Worm (Caenorhabditis elegans) whole organism, mixed stage, embryonic: ENCODE measurements around the gene Y6E2A.1.

Experiments
- M03D4.4 ChIP-seq: sonication (generic microtip); optimal IDR thresholded peaks from 2 replicates; lab custom pipeline; 2017; ENCODE audit warnings: mild to moderate bottlenecking, missing genetic modification characterization, missing compliant biosample characterization
- bed-3 ChIP-seq: fragments of 200-800 bp; sonication (Bioruptor generic); optimal IDR thresholded peaks from 3 replicates; lab custom pipeline; 2018; ENCODE audit warnings: mild to moderate bottlenecking, missing genetic modification characterization, moderate library complexity, missing compliant biosample characterization
- blmp-1 ChIP-seq: fragments of 150-350 bp; optimal IDR thresholded peaks from 2 replicates; lab custom pipeline; 2014; ENCODE audit warnings: missing biosample characterization, missing genetic modification characterization
- ceh-43 ChIP-seq: fragments of 200-800 bp; sonication (Bioruptor generic); optimal IDR thresholded peaks from 2 replicates; lab custom pipeline; 2018; ENCODE audit warnings: mild to moderate bottlenecking, missing genetic modification characterization, moderate library complexity, missing compliant biosample characterization
- ceh-83 ChIP-seq: fragments of 200-800 bp; sonication (Bioruptor generic); optimal IDR thresholded peaks from 2 replicates; lab custom pipeline; 2018; ENCODE audit warnings: mild to moderate bottlenecking, missing genetic modification characterization, missing compliant biosample characterization
- ces-1 ChIP-seq: fragments of 150-350 bp; optimal IDR thresholded peaks from 2 replicates; lab custom pipeline; 2014; ENCODE audit warnings: missing biosample characterization, missing genetic modification reagents, missing genetic modification characterization
- cnd-1 ChIP-seq: fragments of 200-800 bp; sonication (Bioruptor generic); optimal IDR thresholded peaks from 2 replicates; lab custom pipeline; 2018; ENCODE audit warnings: mild to moderate bottlenecking, missing genetic modification characterization, missing compliant biosample characterization
- drap-1 ChIP-seq: fragments of 200-800 bp; sonication (Bioruptor generic); optimal IDR thresholded peaks from 3 replicates; lab custom pipeline; 2018; ENCODE audit warnings: mild to moderate bottlenecking, missing genetic modification characterization, missing compliant biosample characterization
- elt-1 ChIP-seq: sonication (generic microtip); optimal IDR thresholded peaks from 2 replicates; lab custom pipeline; 2017; ENCODE audit warnings: missing genetic modification characterization, mild to moderate bottlenecking, missing compliant biosample characterization, antibody characterized with exemption, moderate library complexity, borderline replicate concordance; ENCODE audit not compliant: insufficient read depth
- flh-1 ChIP-seq: fragments of 200-800 bp; sonication (Bioruptor generic); optimal IDR thresholded peaks from 2 replicates; lab custom pipeline; 2018; ENCODE audit warnings: mild to moderate bottlenecking, missing genetic modification characterization, moderate library complexity, missing compliant biosample characterization
- ham-2 ChIP-seq: fragments of 200-800 bp; sonication (Bioruptor generic); optimal IDR thresholded peaks from 2 replicates; lab custom pipeline; 2018; ENCODE audit warnings: mild to moderate bottlenecking, missing genetic modification characterization, missing compliant biosample characterization
- hlh-1 ChIP-seq: fragments of 150-350 bp; optimal IDR thresholded peaks from 2 replicates; lab custom pipeline; 2014; ENCODE audit warnings: missing biosample characterization, missing genetic modification reagents, missing genetic modification characterization
- lin-13 ChIP-seq: fragments of 150-350 bp; optimal IDR thresholded peaks from 2 replicates; lab custom pipeline; 2014; ENCODE audit warnings: missing biosample characterization, missing genetic modification characterization
- lin-32 ChIP-seq: fragments of 200-800 bp; sonication (Bioruptor generic); optimal IDR thresholded peaks from 2 replicates; lab custom pipeline; 2018; ENCODE audit warnings: mild to moderate bottlenecking, missing genetic modification characterization, missing compliant biosample characterization
- lsy-2 ChIP-seq: fragments of 150-350 bp; optimal IDR thresholded peaks from 2 replicates; lab custom pipeline; 2014; ENCODE audit warnings: missing biosample characterization, missing genetic modification characterization
- mab-5 ChIP-seq: fragments of 150-350 bp; optimal IDR thresholded peaks from 2 replicates; lab custom pipeline; 2014; ENCODE audit warnings: missing biosample characterization, missing genetic modification characterization
- mep-1 ChIP-seq: fragments of 150-350 bp; optimal IDR thresholded peaks from 2 replicates; lab custom pipeline; 2017; ENCODE audit warnings: missing biosample characterization, missing genetic modification reagents, missing genetic modification characterization, inconsistent platforms
- mls-2 ChIP-seq: sonication (generic microtip); optimal IDR thresholded peaks from 2 replicates; lab custom pipeline; 2016; ENCODE audit warnings: mild to moderate bottlenecking, missing genetic modification characterization, moderate library complexity, missing compliant biosample characterization
- nhr-12 ChIP-seq: fragments of 150-350 bp; optimal IDR thresholded peaks from 2 replicates; lab custom pipeline; 2014; ENCODE audit warnings: missing biosample characterization, missing genetic modification characterization
- nhr-2 ChIP-seq: fragments of 150-350 bp; optimal IDR thresholded peaks from 2 replicates; lab custom pipeline; 2014; ENCODE audit warnings: missing biosample characterization, missing genetic modification characterization
- nhr-237 ChIP-seq: fragments of 150-350 bp; optimal IDR thresholded peaks from 2 replicates; lab custom pipeline; 2014; ENCODE audit warnings: missing biosample characterization, missing genetic modification characterization
- nhr-28 ChIP-seq: fragments of 150-350 bp; optimal IDR thresholded peaks from 2 replicates; lab custom pipeline; 2014; ENCODE audit warnings: missing biosample characterization, missing genetic modification characterization
- nhr-76 ChIP-seq: sonication (generic microtip); optimal IDR thresholded peaks from 2 replicates; lab custom pipeline; 2017; ENCODE audit warnings: missing biosample characterization, missing genetic modification characterization
- pha-4 ChIP-seq: fragments of 150-350 bp; optimal IDR thresholded peaks from 2 replicates; lab custom pipeline; 2018; ENCODE audit warnings: missing biosample characterization, missing genetic modification reagents, missing genetic modification characterization
- sem-2 ChIP-seq: fragments of 200-800 bp; sonication (Bioruptor generic); optimal IDR thresholded peaks from 2 replicates; lab custom pipeline; 2018; ENCODE audit warnings: mild to moderate bottlenecking, missing genetic modification characterization, missing compliant biosample characterization
- snpc-4 ChIP-seq: fragments of 150-350 bp; optimal IDR thresholded peaks from 2 replicates; lab custom pipeline; 2014; ENCODE audit warnings: missing biosample characterization, missing genetic modification characterization
- tbx-8 ChIP-seq: fragments of 200-800 bp; sonication (Bioruptor generic); optimal IDR thresholded peaks from 2 replicates; lab custom pipeline; 2018; ENCODE audit warnings: mild to moderate bottlenecking, missing genetic modification characterization, moderate library complexity, missing compliant biosample characterization
- unc-120 ChIP-seq: sonication (generic microtip); optimal IDR thresholded peaks from 2 replicates; lab custom pipeline; 2017; ENCODE audit warnings: missing genetic modification characterization, missing compliant biosample characterization; ENCODE audit not compliant: poor library complexity, severe bottlenecking
- unc-39 ChIP-seq: fragments of 150-350 bp; optimal IDR thresholded peaks from 2 replicates; lab custom pipeline; 2014; ENCODE audit warnings: missing biosample characterization, missing genetic modification characterization
- unc-62 ChIP-seq: fragments of 150-350 bp; optimal IDR thresholded peaks from 2 replicates; lab custom pipeline; 2014; ENCODE audit warnings: missing biosample characterization, missing genetic modification reagents, missing genetic modification characterization
- zip-8 ChIP-seq: fragments of 150-350 bp; optimal IDR thresholded peaks from 2 replicates; lab custom pipeline; 2014; ENCODE audit warnings: missing biosample characterization, missing genetic modification characterization
- ztf-11 ChIP-seq: fragments of 150-350 bp; optimal IDR thresholded peaks from 2 replicates; lab custom pipeline; 2014; ENCODE audit warnings: missing biosample characterization, missing genetic modification characterization

The Y6E2A.1 gene

ce11 chrV:15716679-15717078, 6.4 kb upstream of the Y6E2A.1 start, which contains the start of gene Y6E2A.4:
Y6E2A.4 (minus strand) TSS chrV:15716779.
- TF ChIP-seq nhr-237 (tag; lab: Kevin White, UChicago) (no peak), ham-2 (GFP tag; lab: Kevin White, UChicago) (no peak), cnd-1 (tag; lab: Kevin White, UChicago) (no peak)
- TF ChIP-seq, all 35 proteins: peak for 0

DNA sequence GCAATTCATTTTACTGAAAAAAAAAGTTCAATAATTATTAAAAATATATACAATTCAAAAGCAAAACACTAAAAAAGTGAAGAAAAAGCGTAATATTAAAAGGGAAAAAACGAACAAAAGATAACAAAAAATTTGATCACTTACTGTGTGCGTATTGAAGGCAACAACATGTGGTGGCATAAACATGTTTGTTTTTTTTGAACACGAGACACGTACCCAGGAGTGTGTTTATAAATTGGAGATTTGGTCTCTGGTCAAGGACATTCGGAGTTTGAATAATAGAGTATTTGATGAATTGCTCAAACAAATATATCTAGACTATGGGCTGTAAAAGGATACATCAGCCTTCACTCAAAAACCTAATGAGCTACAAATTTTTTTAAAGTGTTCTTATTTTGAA, 5.3 kb upstream of the Y6E2A.1 start:
- TF ChIP-seq unc-39 (tag; lab: Kevin White, UChicago) (no peak), ces-1 (no peak), M03D4.4 (tag; lab: Kevin White, UChicago) (no peak), nhr-237 (tag; lab: Kevin White, UChicago) (no peak), lin-13 (tag; lab: Kevin White, UChicago) (no peak), unc-120 (no peak), nhr-2 (tag; lab: Kevin White, UChicago) (no peak), nhr-28 (tag; lab: Kevin White, UChicago) (no peak), tbx-8 (GFP tag; lab: Kevin White, UChicago) (no peak)

DNA sequence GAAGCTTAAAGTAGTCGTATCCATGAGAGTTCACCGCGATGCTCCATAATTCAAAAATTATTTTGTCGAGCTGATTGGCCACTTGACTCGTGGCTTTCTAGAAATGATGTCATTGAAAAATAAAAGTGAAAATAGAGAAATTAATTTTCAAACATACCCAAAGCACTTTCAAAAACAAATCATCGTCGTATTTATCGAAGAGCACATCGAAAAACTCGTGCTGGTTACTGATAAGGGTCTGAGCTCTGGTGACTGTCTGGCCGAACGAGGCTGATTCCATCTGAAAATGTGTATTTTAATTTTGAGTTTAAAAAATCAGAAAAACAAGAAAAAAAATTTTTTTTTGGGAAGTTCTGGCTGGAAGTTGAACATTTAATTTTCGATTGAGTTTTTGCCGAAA, 2.1 kb upstream of the Y6E2A.1 start:
- TF ChIP-seq lsy-2 (tag; lab: Kevin White, UChicago) = no peak
- no peak for TF ChIP-seq cnd-1 (tag; lab: Kevin White, UChicago)
- TF ChIP-seq unc-62 = no peak
- no peak for TF ChIP-seq tbx-8 (GFP tag; lab: Kevin White, UChicago)
- TF ChIP-seq flh-1 (GFP tag; lab: Kevin White, UChicago) = no peak
- no peak for TF ChIP-seq ztf-11 (tag; lab: Kevin White, UChicago)
- no peak for TF ChIP-seq drap-1 (GFP tag; lab: Kevin White, UChicago)
- no peak for TF ChIP-seq lin-32
- TF ChIP-seq nhr-12 (tag; lab: Kevin White, UChicago) = no peak
- TF ChIP-seq hlh-1 (tag; lab: Kevin White, UChicago) = no peak
- no peak for TF ChIP-seq blmp-1
- no peak for TF ChIP-seq pha-4
- no peak for TF ChIP-seq ces-1
- TF ChIP-seq bed-3 (GFP tag; lab: Kevin White, UChicago) = no peak

- TF ChIP-seq mep-1 (tag; lab: Kevin White, UChicago) = no peak
- no peak for TF ChIP-seq mab-5 (tag; lab: Kevin White, UChicago)
- no peak for TF ChIP-seq cnd-1 (tag; lab: Kevin White, UChicago)
- TF ChIP-seq ceh-83 = no peak
- no peak for TF ChIP-seq nhr-12 (tag; lab: Kevin White, UChicago)
- no peak for TF ChIP-seq unc-62
- TF ChIP-seq nhr-76 (tag; lab: Kevin White, UChicago) = no peak
- no peak for TF ChIP-seq unc-39 (tag; lab: Kevin White, UChicago)
- TF ChIP-seq ztf-11 (tag; lab: Kevin White, UChicago) = no peak
- TF ChIP-seq ceh-43 = no peak
- no peak for TF ChIP-seq lsy-2 (tag; lab: Kevin White, UChicago)
- TF ChIP-seq elt-1 = no peak
- TF ChIP-seq sem-2 (GFP tag; lab: Kevin White, UChicago) = no peak
- TF ChIP-seq nhr-237 (tag; lab: Kevin White, UChicago) = no peak
- no peak for TF ChIP-seq unc-120
- TF ChIP-seq ham-2 (GFP tag; lab: Kevin White, UChicago) = no peak
- no peak for TF ChIP-seq drap-1 (GFP tag; lab: Kevin White, UChicago)
- no peak for TF ChIP-seq bed-3 (GFP tag; lab: Kevin White, UChicago)
Measured at ce11 chrV:15711898-15712297, 1.6 kb upstream of the Y6E2A.1 start, which contains the start of gene str-101. str-101 (minus strand) TSS chrV:15711998.

- no peak for TF ChIP-seq unc-39 (tag; lab: Kevin White, UChicago)
- TF ChIP-seq ham-2 (GFP tag; lab: Kevin White, UChicago) = no peak
- no peak for TF ChIP-seq flh-1 (GFP tag; lab: Kevin White, UChicago)
- TF ChIP-seq pha-4 = no peak
- TF ChIP-seq mls-2 (tag; lab: Kevin White, UChicago) = no peak
- TF ChIP-seq nhr-2 (tag; lab: Kevin White, UChicago) = no peak
- no peak for TF ChIP-seq unc-120
- no peak for TF ChIP-seq M03D4.4 (tag; lab: Kevin White, UChicago)
- no peak for TF ChIP-seq tbx-8 (GFP tag; lab: Kevin White, UChicago)
- TF ChIP-seq zip-8 (tag; lab: Kevin White, UChicago) = no peak
- no peak for TF ChIP-seq snpc-4 (tag; lab: Kevin White, UChicago)
- TF ChIP-seq cnd-1 (tag; lab: Kevin White, UChicago) = no peak
- TF ChIP-seq elt-1 = no peak
- TF ChIP-seq ceh-43 = no peak
- TF ChIP-seq ztf-11 (tag; lab: Kevin White, UChicago) = no peak
- no peak for TF ChIP-seq nhr-76 (tag; lab: Kevin White, UChicago)
- TF ChIP-seq nhr-28 (tag; lab: Kevin White, UChicago) = no peak
- no peak for TF ChIP-seq ces-1
- no peak for TF ChIP-seq nhr-237 (tag; lab: Kevin White, UChicago)
- no peak for TF ChIP-seq lsy-2 (tag; lab: Kevin White, UChicago)
Measured at ce11 chrV:15707982-15708381, 2.3 kb downstream of the Y6E2A.1 start.
